Fruit fly (Drosophila melanogaster) whole organism: Measurements from ENCODE around the gene flip.

Experiments used
- CG8478 ChIP-seq: fragments of >200 bp; optimal IDR thresholded peaks from 2 replicates; lab custom pipeline; 2018; ENCODE audit warnings: inconsistent platforms
- Dll ChIP-seq: fragments of >200 bp; optimal IDR thresholded peaks from 2 replicates; lab custom pipeline; 2017
- EcR ChIP-seq, 2 experiments: fragments of >200 bp; optimal IDR thresholded peaks; 2 replicates each; lab custom pipeline; 2017; ENCODE audit warnings: missing biosample characterization in 2 of 2, missing genetic modification characterization in 2 of 2, missing genetic modification reagents in 2 of 2
- pan ChIP-seq: fragments of >200 bp; optimal IDR thresholded peaks from 2 replicates; lab custom pipeline; 2017
- psq ChIP-seq: fragments of >200 bp; optimal IDR thresholded peaks from 2 replicates; lab custom pipeline; 2017
- usp ChIP-seq: fragments of >200 bp; optimal IDR thresholded peaks from 2 replicates; lab custom pipeline; 2017; ENCODE audit warnings: missing biosample characterization, missing genetic modification characterization, mixed read lengths

DNA sequence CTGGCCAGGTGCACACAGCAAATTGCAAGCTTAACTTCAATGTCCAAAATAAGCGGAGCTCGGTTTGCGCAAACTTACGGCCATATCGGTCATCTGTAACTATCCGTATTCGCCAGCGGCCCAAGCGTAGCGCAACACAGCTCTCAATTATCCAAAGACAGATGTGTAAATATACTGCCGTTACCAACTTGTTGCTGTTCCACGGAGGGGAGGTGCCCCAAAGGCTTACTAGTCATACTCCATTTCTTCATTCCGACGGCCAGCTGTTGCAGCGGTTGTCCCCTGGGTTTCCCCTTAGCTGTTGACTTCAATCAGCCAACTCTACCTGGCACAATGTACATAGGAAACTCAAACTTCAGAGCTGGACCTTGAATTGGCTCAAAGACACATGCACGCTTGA, 57.7 kb downstream of the flip start, which contains the start of gene CG31516:
- no peak for TF ChIP-seq pan (lab: Kevin White, UChicago)
- TF ChIP-seq psq = no peak
- no peak for TF ChIP-seq Dll
- no peak for TF ChIP-seq EcR (GFP tag; optimal IDR thresholded peaks at IDR 0.05; lab: Kevin White, UChicago)
- TF ChIP-seq CG8478 (lab: Kevin White, UChicago) = no peak
- no peak for TF ChIP-seq usp (GFP tag; lab: Kevin White, UChicago)
